Worm (Caenorhabditis elegans) whole organism, L1 larva: Measurements from ENCODE around the gene F45D3.2.

ENCODE experiments used
- C04F5.9 ChIP-seq: sonication (generic microtip); optimal IDR thresholded peaks from 2 replicates; lab custom pipeline; 2016; ENCODE audit warnings: missing genetic modification characterization, missing compliant biosample characterization
- C34B4.2 ChIP-seq: sonication (generic microtip); optimal IDR thresholded peaks from 2 replicates; lab custom pipeline; 2017; ENCODE audit warnings: mild to moderate bottlenecking, missing genetic modification characterization, missing compliant biosample characterization
- F16B12.6 ChIP-seq: fragments of 150-350 bp; optimal IDR thresholded peaks from 2 replicates; lab custom pipeline; 2014; ENCODE audit warnings: missing biosample characterization, missing genetic modification characterization
- Y116A8C.19 ChIP-seq: sonication (generic microtip); optimal IDR thresholded peaks from 2 replicates; lab custom pipeline; 2016; ENCODE audit warnings: missing compliant biosample characterization, missing genetic modification characterization, borderline replicate concordance
- alr-1 ChIP-seq: fragments of 200-800 bp; sonication (Bioruptor generic); optimal IDR thresholded peaks from 2 replicates; lab custom pipeline; 2018; ENCODE audit warnings: borderline replicate concordance, mild to moderate bottlenecking, missing genetic modification characterization, missing compliant biosample characterization
- aly-2 ChIP-seq: fragments of 150-350 bp; optimal IDR thresholded peaks from 2 replicates; lab custom pipeline; 2014; ENCODE audit warnings: missing biosample characterization, missing genetic modification characterization
- ama-1 ChIP-seq: fragments of 150-350 bp; optimal IDR thresholded peaks from 2 replicates; lab custom pipeline; 2014
- blmp-1 ChIP-seq: fragments of 150-350 bp; optimal IDR thresholded peaks from 2 replicates; lab custom pipeline; 2014; ENCODE audit warnings: missing biosample characterization, missing genetic modification characterization
- ceh-82 ChIP-seq, 3 experiments: fragments of 150-350 bp in 1 of 3; sonication (generic microtip) in 2 of 3; optimal IDR thresholded peaks; 2 replicates each; lab custom pipeline; 2014 to 2017; ENCODE audit warnings: missing biosample characterization in 3 of 3, missing genetic modification characterization in 3 of 3
- dpl-1 ChIP-seq, 3 experiments: fragments of 150-350 bp in 2 of 3; sonication (generic microtip) in 1 of 3; optimal IDR thresholded peaks; 2 replicates each; lab custom pipeline; 2014 to 2017; ENCODE audit warnings: missing biosample characterization in 3 of 3, missing genetic modification characterization in 3 of 3, missing genetic modification reagents in 3 of 3
- dsc-1 ChIP-seq: sonication (generic microtip); optimal IDR thresholded peaks from 2 replicates; lab custom pipeline; 2016; ENCODE audit warnings: mild to moderate bottlenecking, missing genetic modification characterization, missing compliant biosample characterization
- efl-1 ChIP-seq, 4 experiments: fragments of 150-350 bp; optimal IDR thresholded peaks in 3 of 4; peaks in 1 of 4; 1 replicate in 1 of 4; 2 replicates in 3 of 4; lab custom pipeline; 2014; ENCODE audit warnings: missing biosample characterization in 2 of 4, missing genetic modification characterization in 2 of 4, missing genetic modification reagents in 2 of 4
- egl-13 ChIP-seq: sonication (generic microtip); optimal IDR thresholded peaks from 2 replicates; lab custom pipeline; 2016; ENCODE audit warnings: missing genotype, missing genetic modification reagents, missing genetic modification characterization, missing compliant biosample characterization
- ets-5 ChIP-seq: fragments of 200-800 bp; sonication (Bioruptor generic); IDR thresholded peaks from 2 replicates; pipeline ENCODE4 v1.3.6; 2022; ENCODE audit warnings: missing genetic modification characterization, missing compliant biosample characterization
- fkh-4 ChIP-seq: sonication (generic microtip); optimal IDR thresholded peaks from 2 replicates; lab custom pipeline; 2016; ENCODE audit warnings: missing compliant biosample characterization, missing genetic modification characterization, borderline replicate concordance
- fkh-8 ChIP-seq: sonication (generic microtip); optimal IDR thresholded peaks from 2 replicates; lab custom pipeline; 2016; ENCODE audit warnings: mild to moderate bottlenecking, missing genetic modification characterization, missing compliant biosample characterization
- fos-1 ChIP-seq: fragments of 150-350 bp; optimal IDR thresholded peaks from 2 replicates; lab custom pipeline; 2014; ENCODE audit warnings: missing biosample characterization, missing genetic modification characterization
- hlh-17 ChIP-seq: fragments of 200-800 bp; sonication (Bioruptor generic); optimal IDR thresholded peaks from 2 replicates; lab custom pipeline; 2018; ENCODE audit warnings: missing genetic modification characterization, mild to moderate bottlenecking, missing compliant biosample characterization, moderate library complexity, borderline replicate concordance
- hlh-4 ChIP-seq: sonication (generic microtip); optimal IDR thresholded peaks from 2 replicates; lab custom pipeline; 2016; ENCODE audit warnings: mild to moderate bottlenecking, missing genetic modification characterization, missing compliant biosample characterization
- irx-1 ChIP-seq: sonication (generic microtip); optimal IDR thresholded peaks from 2 replicates; lab custom pipeline; 2016; ENCODE audit warnings: missing genetic modification characterization, missing compliant biosample characterization
- lin-14 ChIP-seq: fragments of 200-800 bp; sonication (Bioruptor generic); optimal IDR thresholded peaks from 2 replicates; lab custom pipeline; 2018; ENCODE audit warnings: mild to moderate bottlenecking, missing genetic modification characterization, moderate library complexity, missing compliant biosample characterization
- lin-15B ChIP-seq: fragments of 150-350 bp; sonication (generic microtip); optimal IDR thresholded peaks from 3 replicates; lab custom pipeline; 2014; ENCODE audit warnings: missing biosample characterization, missing genetic modification characterization
- lin-35 ChIP-seq, 2 experiments: fragments of 150-350 bp; optimal IDR thresholded peaks; 2 replicates each; lab custom pipeline; 2014; ENCODE audit warnings: missing biosample characterization in 2 of 2, missing genetic modification characterization in 2 of 2, missing genetic modification reagents in 2 of 2
- lin-39 ChIP-seq: fragments of 150-350 bp; optimal IDR thresholded peaks from 2 replicates; lab custom pipeline; 2014; ENCODE audit warnings: missing biosample characterization, missing genetic modification reagents, missing genetic modification characterization
- lir-3 ChIP-seq: sonication (generic microtip); optimal IDR thresholded peaks from 2 replicates; lab custom pipeline; 2016; ENCODE audit warnings: mild to moderate bottlenecking, missing genetic modification characterization, moderate library complexity, missing compliant biosample characterization; ENCODE audit not compliant: poor library complexity
- lsy-2 ChIP-seq, 2 experiments: fragments of 150-350 bp; optimal IDR thresholded peaks; 2 replicates each; lab custom pipeline; 2014; ENCODE audit warnings: missing biosample characterization in 2 of 2, missing genetic modification characterization in 2 of 2
- mef-2 ChIP-seq: fragments of 150-350 bp; optimal IDR thresholded peaks from 2 replicates; lab custom pipeline; 2014; ENCODE audit warnings: missing biosample characterization, missing genetic modification characterization
- mep-1 ChIP-seq: fragments of 150-350 bp; optimal IDR thresholded peaks from 2 replicates; lab custom pipeline; 2014; ENCODE audit warnings: missing biosample characterization, missing genetic modification characterization
- nhr-12 ChIP-seq: sonication (generic microtip); optimal IDR thresholded peaks from 2 replicates; lab custom pipeline; 2017; ENCODE audit warnings: missing biosample characterization, missing genetic modification characterization
- nhr-19 ChIP-seq: fragments of 200-800 bp; sonication (Bioruptor generic); conservative IDR thresholded peaks from 2 replicates; pipeline ENCODE4 v1.3.6; 2022; ENCODE audit warnings: missing genetic modification characterization, missing compliant biosample characterization
- nhr-20 ChIP-seq: sonication (generic microtip); optimal IDR thresholded peaks from 2 replicates; lab custom pipeline; 2016; ENCODE audit warnings: mild to moderate bottlenecking, missing genetic modification characterization, missing compliant biosample characterization
- nhr-47 ChIP-seq: sonication (generic microtip); optimal IDR thresholded peaks from 2 replicates; lab custom pipeline; 2016; ENCODE audit warnings: mild to moderate bottlenecking, missing genetic modification characterization, moderate library complexity, missing compliant biosample characterization
- nhr-71 ChIP-seq: sonication (generic microtip); optimal IDR thresholded peaks from 2 replicates; lab custom pipeline; 2016; ENCODE audit warnings: mild to moderate bottlenecking, missing genetic modification characterization, moderate library complexity, missing compliant biosample characterization
- nhr-76 ChIP-seq: sonication (generic microtip); optimal IDR thresholded peaks from 2 replicates; lab custom pipeline; 2017; ENCODE audit warnings: missing biosample characterization, missing genetic modification characterization
- nhr-84 ChIP-seq: sonication (generic microtip); optimal IDR thresholded peaks from 2 replicates; lab custom pipeline; 2017; ENCODE audit warnings: missing biosample characterization, missing genetic modification characterization
- nhr-85 ChIP-seq: sonication (generic microtip); peaks from one replicate; lab custom pipeline; 2016; ENCODE audit warnings: missing genetic modification characterization, inconsistent platforms, missing compliant biosample characterization
- rnt-1 ChIP-seq: sonication (generic microtip); optimal IDR thresholded peaks from 2 replicates; lab custom pipeline; 2016; ENCODE audit warnings: mild to moderate bottlenecking, missing genetic modification characterization, moderate library complexity, missing compliant biosample characterization
- swsn-7 ChIP-seq: sonication (generic microtip); optimal IDR thresholded peaks from 2 replicates; lab custom pipeline; 2016; ENCODE audit warnings: missing genetic modification characterization, missing compliant biosample characterization
- tbx-2 ChIP-seq: sonication (generic microtip); optimal IDR thresholded peaks from 2 replicates; lab custom pipeline; 2016; ENCODE audit warnings: missing genetic modification characterization, missing compliant biosample characterization
- tlp-1 ChIP-seq: fragments of 150-350 bp; optimal IDR thresholded peaks from 2 replicates; lab custom pipeline; 2014; ENCODE audit warnings: missing biosample characterization, missing genetic modification characterization
- unc-130 ChIP-seq: fragments of 150-350 bp; optimal IDR thresholded peaks from 2 replicates; lab custom pipeline; 2017; ENCODE audit warnings: missing biosample characterization, missing genetic modification characterization, inconsistent platforms
- unc-86 ChIP-seq: sonication (generic microtip); optimal IDR thresholded peaks from 2 replicates; lab custom pipeline; 2016; ENCODE audit warnings: missing genetic modification characterization, missing compliant biosample characterization
- zag-1 ChIP-seq: fragments of 150-350 bp; optimal IDR thresholded peaks from 2 replicates; lab custom pipeline; 2014; ENCODE audit warnings: missing biosample characterization, missing genetic modification characterization

F45D3.2 gene

ce11 chrV:12537505-12537904 lies 3.3 kb upstream of the F45D3.2 start:
- TF ChIP-seq fos-1 (tag; lab: Kevin White, UChicago), result no peak
- TF ChIP-seq nhr-47 (tag; lab: Kevin White, UChicago), result no peak
- no peak for TF ChIP-seq ama-1
- TF ChIP-seq hlh-17, result no peak
- TF ChIP-seq fkh-4 (tag; lab: Kevin White, UChicago), result no peak
- TF ChIP-seq lin-15B (tag; lab: Kevin White, UChicago), result no peak

- peak; percentile 9 for TF ChIP-seq rnt-1
- TF ChIP-seq lin-35 (GFP tag; optimal IDR thresholded peaks at IDR 0.05; lab: Kevin White, UChicago), result peak in 1 of 2 experiments; percentile 9
- peak in 1 of 2 experiments; percentile 26 for TF ChIP-seq lsy-2 (tag; optimal IDR thresholded peaks at IDR 0.05; lab: Kevin White, UChicago)
- no peak for TF ChIP-seq lin-39
- TF ChIP-seq nhr-85 (tag; lab: Kevin White, UChicago), result peak; percentile 74
- TF ChIP-seq F16B12.6 (tag; lab: Kevin White, UChicago), result no peak
- peak; percentile 67 for TF ChIP-seq lin-14
- TF ChIP-seq efl-1 (optimal IDR thresholded peaks at IDR 0.05; lab: Kevin White, UChicago), result no peak
- peak in 1 of 2 experiments; percentile 6 for TF ChIP-seq efl-1 (GFP tag; optimal IDR thresholded peaks at IDR 0.05 in 1 of 2; lab: Kevin White, UChicago)
- TF ChIP-seq Y116A8C.19 (tag; lab: Kevin White, UChicago), result no peak
- peak in 1 of 3 experiments; percentile 19 for TF ChIP-seq ceh-82 (tag; optimal IDR thresholded peaks at IDR 0.05; lab: Kevin White, UChicago)
- peak; percentile 9 for TF ChIP-seq dsc-1 (tag; lab: Kevin White, UChicago)
- peak; percentile 45 for TF ChIP-seq mep-1
- TF ChIP-seq, all 84 proteins: peak for 9
These were observed 1.6 kb upstream of the F45D3.2 start for ce11 chrV:12538984-12539852.

- TF ChIP-seq fkh-8 (tag; lab: Kevin White, UChicago), result peak; percentile 5
- TF ChIP-seq lir-3, result no peak
- TF ChIP-seq blmp-1 (tag; lab: Kevin White, UChicago), result peak; percentile 11
- no peak for TF ChIP-seq hlh-4 (tag; lab: Kevin White, UChicago)
- TF ChIP-seq unc-86 (tag; lab: Kevin White, UChicago), result no peak
- TF ChIP-seq efl-1 (optimal IDR thresholded peaks at IDR 0.05; lab: Kevin White, UChicago), result no peak
- peak in 1 of 2 experiments; percentile 16 for TF ChIP-seq efl-1 (GFP tag; optimal IDR thresholded peaks at IDR 0.05 in 1 of 2; lab: Kevin White, UChicago)
- TF ChIP-seq egl-13 (tag; lab: Kevin White, UChicago), result no peak
- no peak for TF ChIP-seq nhr-19 (GFP tag; lab: Robert Waterston, UW)
- TF ChIP-seq alr-1 (tag; lab: Kevin White, UChicago), result no peak
- no peak for TF ChIP-seq dpl-1 (GFP tag; optimal IDR thresholded peaks at IDR 0.05; lab: Kevin White, UChicago)
- no peak for TF ChIP-seq rnt-1
- peak; percentile 53 for TF ChIP-seq lin-14
- no peak for TF ChIP-seq aly-2 (tag; lab: Kevin White, UChicago)
- no peak for TF ChIP-seq zag-1 (tag; lab: Kevin White, UChicago)
- TF ChIP-seq ets-5 (GFP tag; lab: Robert Waterston, UW), result no peak
- TF ChIP-seq nhr-20 (tag; lab: Kevin White, UChicago), result no peak
- TF ChIP-seq tbx-2 (tag; lab: Kevin White, UChicago), result no peak
- no peak for TF ChIP-seq nhr-84
- TF ChIP-seq tlp-1 (tag; lab: Kevin White, UChicago), result no peak
- TF ChIP-seq irx-1, result no peak
These were observed 821 bp upstream of the F45D3.2 start for ce11 chrV:12540018-12540417.

ce11 chrV:12541207-12541606 lies 368 bp downstream of the F45D3.2 start:
- TF ChIP-seq lir-3 (no peak), C34B4.2 (tag; lab: Kevin White, UChicago) (no peak), unc-130 (tag; lab: Kevin White, UChicago) (no peak), nhr-71 (no peak), nhr-76 (tag; lab: Kevin White, UChicago) (no peak), fos-1 (tag; lab: Kevin White, UChicago) (no peak), hlh-17 (no peak), mef-2 (tag; lab: Kevin White, UChicago) (no peak), Y116A8C.19 (tag; lab: Kevin White, UChicago) (no peak), nhr-12 (tag; lab: Kevin White, UChicago) (no peak), F16B12.6 (tag; lab: Kevin White, UChicago) (no peak), ama-1 (no peak), C04F5.9 (no peak), swsn-7 (tag; lab: Kevin White, UChicago) (no peak), egl-13 (tag; lab: Kevin White, UChicago) (no peak)
